Fruit fly (Drosophila melanogaster): ENCODE results near the gene Mrp5.
A peak's percentile ranks its signal among the peaks of the same experiment; 100 is the strongest.

DNA sequence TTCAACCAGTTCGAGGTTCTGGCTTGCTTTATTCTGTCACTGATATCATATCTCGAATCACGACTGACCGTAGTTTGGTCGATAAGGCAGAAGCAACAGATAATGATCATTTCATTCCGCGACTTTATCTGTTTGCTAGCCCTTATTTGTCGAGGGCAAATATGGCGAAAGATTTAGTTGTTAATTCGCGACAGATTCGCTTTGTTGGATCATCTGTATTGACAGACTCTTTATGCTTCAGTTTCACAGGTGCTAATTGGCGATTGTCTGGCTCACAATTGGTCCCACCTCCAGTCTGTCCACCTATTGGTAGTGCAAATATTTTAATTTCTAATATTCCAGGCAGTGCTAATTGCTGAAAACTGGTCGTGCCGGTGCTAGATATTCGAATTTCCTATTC, 48.9 kb upstream of the Mrp5 start:
- TF ChIP-seq CG6792 (GFP tag; optimal IDR thresholded peaks at IDR 0.05) (peak; percentile 64), Eip78C (GFP tag) (peak; percentile 93), CG7368 (GFP tag; optimal IDR thresholded peaks at IDR 0.05) (peak; percentile 57), Hr4 (GFP tag; optimal IDR thresholded peaks at IDR 0.05) (no peak), CG4318 (GFP tag; optimal IDR thresholded peaks at IDR 0.05) (no peak), CG11902 (GFP tag; optimal IDR thresholded peaks at IDR 0.05) (no peak), fd85E (GFP tag; optimal IDR thresholded peaks at IDR 0.05) (no peak), CG10669 (GFP tag; optimal IDR thresholded peaks at IDR 0.05) (no peak)
